Fruit fly (Drosophila melanogaster): ENCODE results near the gene CG33764.

The CG33764 gene

DNA sequence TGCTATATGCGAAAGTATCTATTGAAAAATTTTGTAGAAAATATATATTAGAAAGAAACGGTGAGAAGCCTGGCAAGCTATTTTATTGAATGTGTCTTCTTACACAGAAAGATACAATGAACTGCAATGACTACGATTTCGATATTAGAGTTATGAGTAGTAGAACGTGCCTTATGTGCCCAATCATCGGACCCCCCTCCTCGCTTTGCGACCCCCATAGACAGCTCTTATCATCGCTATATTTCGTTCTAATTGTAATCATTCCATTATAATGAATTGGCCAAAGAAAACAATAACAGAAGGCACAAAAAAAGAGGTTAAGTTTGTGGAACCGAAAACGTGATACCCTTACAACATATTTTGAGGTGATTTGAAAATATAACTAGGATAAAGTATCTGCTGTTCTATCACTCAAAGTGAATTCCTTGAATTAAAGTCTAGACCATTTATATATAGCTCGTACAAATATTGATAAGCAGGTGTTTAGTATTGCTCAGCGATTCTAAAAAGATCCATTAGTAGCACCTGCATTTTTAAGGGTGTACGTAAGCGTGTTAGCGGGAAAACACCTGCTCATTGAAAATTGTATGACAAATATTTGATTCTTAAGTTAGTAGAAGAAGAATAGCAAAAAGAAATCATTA lies 34.5 kb downstream of the CG33764 start (continued):
- TF ChIP-seq da (GFP tag; optimal IDR thresholded peaks at IDR 0.05) (no peak), CG12942 (GFP tag; optimal IDR thresholded peaks at IDR 0.05) (no peak), CG3065 (GFP tag; optimal IDR thresholded peaks at IDR 0.05) (no peak), CG11456 (GFP tag; IDR thresholded peaks at IDR 0.05) (no peak), al (GFP tag; IDR thresholded peaks at IDR 0.05) (no peak), CG3407 (GFP tag; optimal IDR thresholded peaks at IDR 0.05) (no peak), cato (GFP tag; optimal IDR thresholded peaks at IDR 0.05; ENCODE audit: borderline replicate concordance) (no peak), CG10267 (tag; optimal IDR thresholded peaks at IDR 0.05) (peak; percentile 5), Tbp (GFP tag; optimal IDR thresholded peaks at IDR 0.05) (no peak), dmrt11E (tag; optimal IDR thresholded peaks at IDR 0.05) (peak; percentile 36), CG4617 (GFP tag; optimal IDR thresholded peaks at IDR 0.05; ENCODE audit: borderline replicate concordance) (no peak), CG9817 (tag; optimal IDR thresholded peaks at IDR 0.05) (peak; percentile 12), Blimp-1 (GFP tag; optimal IDR thresholded peaks at IDR 0.05) (peak; percentile 1), CkIIα-i1 (GFP tag; IDR thresholded peaks at IDR 0.05) (no peak), Ssrp (tag; optimal IDR thresholded peaks at IDR 0.05) (peak; percentile 26), BEAF-32 (GFP tag; optimal IDR thresholded peaks at IDR 0.05) (no peak), sc (optimal IDR thresholded peaks at IDR 0.05) (no peak), sc (GFP tag; optimal IDR thresholded peaks at IDR 0.05) (no peak), Hr78 (GFP tag; optimal IDR thresholded peaks at IDR 0.05) (no peak), CG3847 (GFP tag; IDR thresholded peaks at IDR 0.05) (no peak), slou (GFP tag; optimal IDR thresholded peaks at IDR 0.05) (no peak), CG10979 (tag; optimal IDR thresholded peaks at IDR 0.05) (peak; percentile 31), crc (GFP tag; optimal IDR thresholded peaks at IDR 0.05) (no peak), btn (GFP tag; optimal IDR thresholded peaks at IDR 0.05) (no peak), Atf-2 (GFP tag; optimal IDR thresholded peaks at IDR 0.05) (no peak), Oli (tag; optimal IDR thresholded peaks at IDR 0.05) (peak; percentile 50), CG10543 (GFP tag; optimal IDR thresholded peaks at IDR 0.05) (no peak), CG17385 (GFP tag; optimal IDR thresholded peaks at IDR 0.05) (no peak), CG18764 (GFP tag; optimal IDR thresholded peaks at IDR 0.05) (no peak), eve (GFP tag; optimal IDR thresholded peaks at IDR 0.05) (peak in 1 of 2 experiments; percentile 5), CG3281 (GFP tag; optimal IDR thresholded peaks at IDR 0.05) (peak; percentile 48), seq (GFP tag; IDR thresholded peaks at IDR 0.05) (no peak), CG17186 (GFP tag; optimal IDR thresholded peaks at IDR 0.05) (no peak), CG16779 (GFP tag; IDR thresholded peaks at IDR 0.05) (no peak), zfh2 (GFP tag; optimal IDR thresholded peaks at IDR 0.05) (no peak), trem (tag; optimal IDR thresholded peaks at IDR 0.05) (no peak), D19A (tag; optimal IDR thresholded peaks at IDR 0.05) (peak; percentile 98), Bgb (GFP tag; IDR thresholded peaks at IDR 0.05; ENCODE audit: partially characterized antibody) (no peak), chif (GFP tag; optimal IDR thresholded peaks at IDR 0.05) (peak in 1 of 2 experiments; percentile 12), Doc3 (GFP tag; IDR thresholded peaks at IDR 0.05; ENCODE audit: partially characterized antibody) (no peak), Kr (GFP tag; optimal IDR thresholded peaks at IDR 0.05) (no peak), jigr1 (GFP tag; IDR thresholded peaks at IDR 0.05) (no peak), CG7556 (GFP tag; optimal IDR thresholded peaks at IDR 0.05) (peak; percentile 55), Elba2 (GFP tag; optimal IDR thresholded peaks at IDR 0.05) (no peak), CG4820 (GFP tag; optimal IDR thresholded peaks at IDR 0.05) (no peak), CG8924 (tag; optimal IDR thresholded peaks at IDR 0.05) (peak; percentile 19), CG14965 (GFP tag; optimal IDR thresholded peaks at IDR 0.05; ENCODE audit: borderline replicate concordance) (no peak), Lpt (GFP tag; optimal IDR thresholded peaks at IDR 0.05) (no peak), grau (tag; optimal IDR thresholded peaks at IDR 0.05) (peak; percentile 30), Ravus (GFP tag; IDR thresholded peaks at IDR 0.05) (no peak)
